Worm (Caenorhabditis elegans) whole organism, young adult: ENCODE measurements around the gene sru-21.

ENCODE experiments used
- B0336.3 ChIP-seq: fragments of 200-800 bp; sonication (Bioruptor generic); IDR thresholded peaks from 2 replicates; pipeline ENCODE4 v1.3.6; 2022; ENCODE audit warnings: missing genetic modification characterization, missing compliant biosample characterization
- F10E7.11 ChIP-seq: sonication (generic microtip); optimal IDR thresholded peaks from 2 replicates; lab custom pipeline; 2017; ENCODE audit warnings: mild to moderate bottlenecking, missing genetic modification characterization, moderate library complexity, missing compliant biosample characterization
- F33H1.4 ChIP-seq: fragments of 200-800 bp; sonication (Bioruptor generic); IDR thresholded peaks from 2 replicates; pipeline ENCODE4 v1.3.6; 2022; ENCODE audit warnings: missing genetic modification reagents, missing genetic modification characterization, missing compliant biosample characterization
- F39B2.1 ChIP-seq: fragments of 200-800 bp; sonication (Bioruptor generic); IDR thresholded peaks from 2 replicates; pipeline ENCODE4 v1.3.6; 2022; ENCODE audit warnings: missing genetic modification reagents, missing genetic modification characterization, missing compliant biosample characterization
- F49E8.2 ChIP-seq: sonication (generic microtip); optimal IDR thresholded peaks from 3 replicates; lab custom pipeline; 2017; ENCODE audit warnings: missing genetic modification characterization, mild to moderate bottlenecking, missing compliant biosample characterization, antibody characterized with exemption, moderate library complexity; ENCODE audit not compliant: insufficient read depth
- Y53F4B.3 ChIP-seq: fragments of 200-800 bp; sonication (Bioruptor generic); IDR thresholded peaks from 2 replicates; pipeline ENCODE4 v1.3.6; 2022; ENCODE audit warnings: missing genetic modification reagents, missing genetic modification characterization, missing compliant biosample characterization
- Y56A3A.18 ChIP-seq: fragments of 200-800 bp; sonication (Bioruptor generic); IDR thresholded peaks from 2 replicates; pipeline ENCODE4 v1.3.6; 2022; ENCODE audit warnings: missing genetic modification reagents, missing genetic modification characterization, missing compliant biosample characterization
- Y67H2A.10 ChIP-seq: fragments of 200-800 bp; sonication (Bioruptor generic); conservative IDR thresholded peaks from 2 replicates; pipeline ENCODE4 v1.3.6; 2022; ENCODE audit warnings: missing genetic modification reagents, missing genetic modification characterization, missing compliant biosample characterization
- ama-1 ChIP-seq, 3 experiments: fragments of 150-350 bp in 1 of 3; sonication (generic microtip) in 2 of 3; optimal IDR thresholded peaks; 2 replicates each; lab custom pipeline; 2014 to 2018; ENCODE audit warnings: missing biosample characterization in 2 of 3, missing genetic modification characterization in 2 of 3, missing genetic modification reagents in 2 of 3
- atf-7 ChIP-seq: sonication (generic microtip); optimal IDR thresholded peaks from 2 replicates; lab custom pipeline; 2017; ENCODE audit warnings: mild to moderate bottlenecking, missing genetic modification characterization, missing compliant biosample characterization
- attf-6 ChIP-seq: fragments of 200-800 bp; sonication (Bioruptor generic); IDR thresholded peaks from 2 replicates; pipeline ENCODE4 v1.3.6; 2022; ENCODE audit warnings: missing genetic modification reagents, missing genetic modification characterization, missing compliant biosample characterization
- ccch-3 ChIP-seq: fragments of 200-800 bp; sonication (Bioruptor generic); optimal IDR thresholded peaks from 2 replicates; lab custom pipeline; 2018; ENCODE audit warnings: mild to moderate bottlenecking, missing genetic modification characterization, missing compliant biosample characterization
- cebp-2 ChIP-seq: fragments of 200-800 bp; sonication (Bioruptor generic); IDR thresholded peaks from 2 replicates; pipeline ENCODE4 v1.3.6; 2022; ENCODE audit warnings: missing genetic modification characterization, missing compliant biosample characterization
- egl-44 ChIP-seq: fragments of 200-800 bp; sonication (Bioruptor generic); IDR thresholded peaks from 2 replicates; pipeline ENCODE4 v1.3.6; 2022; ENCODE audit warnings: missing genetic modification reagents, missing genetic modification characterization, missing compliant biosample characterization
- lin-54 ChIP-seq: fragments of 200-800 bp; sonication (Bioruptor generic); optimal IDR thresholded peaks from 2 replicates; lab custom pipeline; 2018; ENCODE audit warnings: mild to moderate bottlenecking, missing genetic modification characterization, missing compliant biosample characterization
- mel-28 ChIP-seq: sonication (generic microtip); optimal IDR thresholded peaks from 2 replicates; lab custom pipeline; 2016; ENCODE audit warnings: borderline replicate concordance, mild to moderate bottlenecking, missing genetic modification characterization, missing compliant biosample characterization
- nhr-120 ChIP-seq: fragments of 200-800 bp; sonication (Bioruptor generic); IDR thresholded peaks from 2 replicates; pipeline ENCODE4 v1.3.6; 2022; ENCODE audit warnings: missing genetic modification characterization, missing compliant biosample characterization
- nhr-179 ChIP-seq: sonication (generic microtip); optimal IDR thresholded peaks from 2 replicates; lab custom pipeline; 2016; ENCODE audit warnings: mild to moderate bottlenecking, missing genetic modification characterization, missing compliant biosample characterization
- nhr-80 ChIP-seq: sonication (generic microtip); optimal IDR thresholded peaks from 2 replicates; lab custom pipeline; 2016; ENCODE audit warnings: missing genetic modification characterization, missing compliant biosample characterization
- rcor-1 ChIP-seq: fragments of 200-800 bp; sonication (Bioruptor generic); IDR thresholded peaks from 2 replicates; pipeline ENCODE4 v1.3.6; 2022; ENCODE audit warnings: missing genetic modification reagents, missing genetic modification characterization, missing compliant biosample characterization
- sea-2 ChIP-seq: fragments of 200-800 bp; sonication (Bioruptor generic); IDR thresholded peaks from 2 replicates; pipeline ENCODE4 v1.3.6; 2022; ENCODE audit warnings: missing genetic modification characterization, missing compliant biosample characterization
- snpc-1.1 ChIP-seq: sonication (generic microtip); optimal IDR thresholded peaks from 2 replicates; lab custom pipeline; 2017; ENCODE audit warnings: missing genetic modification characterization, mild to moderate bottlenecking, missing compliant biosample characterization, antibody characterized with exemption, moderate library complexity, missing genotype, missing genetic modification reagents; ENCODE audit not compliant: insufficient read depth
- snpc-1.3 ChIP-seq: sonication (generic microtip); optimal IDR thresholded peaks from 2 replicates; lab custom pipeline; 2017; ENCODE audit warnings: missing genetic modification characterization, mild to moderate bottlenecking, missing compliant biosample characterization, antibody characterized with exemption, moderate library complexity, missing genotype, missing genetic modification reagents; ENCODE audit not compliant: insufficient read depth
- snpc-3.4 ChIP-seq: sonication (generic microtip); optimal IDR thresholded peaks from 2 replicates; lab custom pipeline; 2017; ENCODE audit warnings: missing genetic modification characterization, mild to moderate bottlenecking, missing compliant biosample characterization, antibody characterized with exemption, moderate library complexity, missing genotype, missing genetic modification reagents
- snpc-4 ChIP-seq, 5 experiments: fragments of 150-350 bp in 1 of 5; sonication (generic microtip) in 4 of 5; optimal IDR thresholded peaks; 2 replicates each; lab custom pipeline; 2014 to 2018; ENCODE audit warnings: missing genetic modification characterization in 5 of 5, missing biosample characterization in 3 of 5, antibody characterized with exemption in 2 of 5, mild to moderate bottlenecking in 2 of 5, missing compliant biosample characterization in 2 of 5, missing genotype in 2 of 5, moderate library complexity in 2 of 5, missing genetic modification reagents in 1 of 5
- sptf-2 ChIP-seq: fragments of 200-800 bp; sonication (Bioruptor generic); optimal IDR thresholded peaks from 2 replicates; lab custom pipeline; 2018; ENCODE audit warnings: mild to moderate bottlenecking, missing genetic modification characterization, missing compliant biosample characterization
- tbp1 ChIP-seq: fragments of 200-800 bp; sonication (Bioruptor generic); optimal IDR thresholded peaks from 2 replicates; lab custom pipeline; 2018; ENCODE audit warnings: mild to moderate bottlenecking, missing genetic modification characterization, missing compliant biosample characterization
- tlf-1 ChIP-seq: fragments of 200-800 bp; sonication (Bioruptor generic); optimal IDR thresholded peaks from 2 replicates; lab custom pipeline; 2018; ENCODE audit warnings: mild to moderate bottlenecking, missing genetic modification characterization, missing compliant biosample characterization
- ztf-25 ChIP-seq: fragments of 200-800 bp; sonication (Bioruptor generic); IDR thresholded peaks from 2 replicates; pipeline ENCODE4 v1.3.6; 2022; ENCODE audit warnings: missing genetic modification reagents, missing genetic modification characterization, missing compliant biosample characterization
- ztf-3 ChIP-seq: fragments of 200-800 bp; sonication (Bioruptor generic); optimal IDR thresholded peaks from 2 replicates; lab custom pipeline; 2018; ENCODE audit warnings: mild to moderate bottlenecking, missing genetic modification characterization, missing compliant biosample characterization

The sru-21 gene

DNA sequence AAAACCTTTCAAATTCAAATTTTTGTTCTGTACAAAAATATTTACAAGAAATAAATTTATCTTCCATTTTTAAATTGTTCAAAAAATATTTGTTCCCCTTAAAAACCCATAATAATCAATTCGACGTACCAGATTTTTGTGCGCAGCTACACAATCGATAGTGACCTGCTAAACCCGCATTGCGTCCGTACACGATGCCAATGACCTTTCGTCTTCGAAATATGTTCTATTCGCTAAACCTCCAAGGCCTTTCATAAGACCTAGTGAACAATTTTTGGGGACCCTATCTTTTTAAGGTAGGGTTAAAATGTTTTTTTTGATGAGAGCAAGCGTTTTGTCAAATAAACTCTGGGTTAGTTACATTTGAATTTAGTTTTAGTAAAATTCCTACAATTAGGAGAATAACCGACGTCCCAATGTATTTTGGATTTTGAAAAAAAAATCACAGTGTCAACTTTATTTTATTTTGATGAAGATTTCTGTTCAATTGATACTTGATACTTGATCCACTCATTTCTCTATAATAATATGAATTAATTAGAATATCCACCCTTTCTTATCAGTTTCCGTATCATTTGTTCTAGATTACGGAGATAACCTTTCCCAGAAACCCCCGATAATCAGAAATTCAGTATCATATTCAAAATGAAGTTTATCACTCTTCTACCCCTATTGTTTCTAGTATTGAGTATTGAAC lies 24.4 kb upstream of the sru-21 start, which contains the start of gene Y45F10B.59 (continued):
- TF ChIP-seq F39B2.1 (GFP tag; lab: Robert Waterston, UW) (no peak), ztf-3 (no peak), attf-6 (peak; percentile 94), snpc-1.3 (tag; lab: Kevin White, UChicago) (peak; percentile 81), snpc-1.1 (tag; lab: Kevin White, UChicago) (peak; percentile 93), snpc-3.4 (tag; lab: Kevin White, UChicago) (peak; percentile 84)

DNA sequence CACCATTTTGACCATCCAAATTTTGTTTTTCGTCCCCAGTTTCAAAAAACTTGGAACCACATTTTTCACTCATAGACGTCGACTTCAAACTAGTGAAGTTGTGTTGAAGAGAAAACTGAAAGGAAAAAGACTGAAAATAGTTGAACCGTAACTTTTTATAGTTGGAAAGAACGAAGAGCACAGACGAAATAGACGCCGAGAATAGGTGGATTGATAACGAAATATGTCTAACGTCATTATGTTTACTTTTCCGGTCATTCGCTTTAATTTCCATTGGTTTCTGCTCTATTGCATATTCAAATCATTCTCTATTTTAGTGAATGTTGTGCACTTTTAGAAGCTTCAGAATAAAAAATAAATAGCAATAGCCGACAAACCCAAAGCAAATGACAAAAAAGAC lies 16.8 kb upstream of the sru-21 start, which contains the start of gene C08F11.13:
Gene C08F11.13, minus strand, starts transcription at position 138 of the 400 bp plus-strand sequence.
- TF ChIP-seq cebp-2 (GFP tag; lab: Robert Waterston, UW) (no peak), nhr-80 (tag; lab: Kevin White, UChicago) (peak; percentile 26)

DNA sequence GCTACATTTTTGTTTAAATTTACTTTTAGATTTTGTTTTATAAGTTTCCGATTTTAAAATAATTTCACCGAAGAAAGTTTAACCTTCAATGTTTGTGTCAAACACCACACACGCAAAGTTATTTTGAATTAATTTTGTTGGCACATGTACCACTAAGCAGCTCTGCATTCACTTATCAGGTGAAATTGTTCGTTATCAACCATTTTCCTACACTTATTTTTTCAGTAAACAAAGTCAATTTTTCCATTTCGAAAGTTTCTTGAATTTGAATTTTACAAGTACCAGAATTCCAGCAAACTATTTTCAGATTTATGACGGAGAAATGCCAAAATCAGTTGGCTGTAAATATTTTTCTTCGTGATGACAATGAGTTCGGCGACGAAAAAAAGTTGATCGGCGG lies 7.4 kb upstream of the sru-21 start, which contains the start of gene C08F11.3:
Gene C08F11.3, plus strand, starts transcription at position 301 of the 400 bp plus-strand sequence.
- TF ChIP-seq Y53F4B.3 (GFP tag; lab: Robert Waterston, UW) = no peak
- TF ChIP-seq Y67H2A.10 = no peak
- no peak for TF ChIP-seq ama-1 (optimal IDR thresholded peaks at IDR 0.05; lab: Kevin White, UChicago)
- TF ChIP-seq ama-1 (GFP tag; optimal IDR thresholded peaks at IDR 0.05; lab: Kevin White, UChicago) = no peak
- no peak for TF ChIP-seq atf-7
- TF ChIP-seq ztf-25 = no peak
- TF ChIP-seq mel-28 (tag; lab: Kevin White, UChicago) = no peak
- no peak for TF ChIP-seq nhr-80 (tag; lab: Kevin White, UChicago)
- no peak for TF ChIP-seq B0336.3 (GFP tag; lab: Robert Waterston, UW)
- TF ChIP-seq nhr-120 (GFP tag; lab: Robert Waterston, UW) = no peak
- TF ChIP-seq egl-44 (GFP tag; lab: Robert Waterston, UW) = no peak
- TF ChIP-seq sptf-2 = no peak
- no peak for TF ChIP-seq F33H1.4 (GFP tag; lab: Robert Waterston, UW)
- no peak for TF ChIP-seq lin-54
- no peak for TF ChIP-seq ccch-3

DNA sequence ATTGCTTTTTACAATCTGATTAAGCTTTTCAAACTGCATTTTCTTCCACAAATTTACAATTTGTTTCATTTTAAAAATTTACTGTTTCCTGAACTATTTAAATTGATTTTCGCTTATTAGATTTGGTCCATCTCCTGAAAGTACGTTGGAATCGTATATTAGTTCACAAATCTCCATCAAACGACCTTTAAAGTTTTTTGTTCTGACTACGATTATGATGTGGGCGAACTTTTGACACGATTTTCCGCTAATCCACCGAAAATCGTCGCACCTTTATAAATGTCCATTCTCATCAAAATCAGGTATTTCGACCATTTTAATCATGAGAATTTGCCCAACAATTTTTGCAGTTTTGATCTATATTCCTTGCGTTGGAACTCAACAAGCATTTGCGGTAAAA lies 3.0 kb upstream of the sru-21 start, which contains the start of gene C08F11.1:
Gene C08F11.1, plus strand, starts transcription at position 301 of the 400 bp plus-strand sequence.
- TF ChIP-seq Y56A3A.18 (no peak), snpc-4 (GFP tag; optimal IDR thresholded peaks at IDR 0.05; lab: Kevin White, UChicago) (no peak), snpc-4 (tag; optimal IDR thresholded peaks at IDR 0.05; lab: Kevin White, UChicago) (peak in 1 of 4 experiments; percentile 29), sptf-2 (no peak), tlf-1 (GFP tag; lab: Kevin White, UChicago) (no peak), F10E7.11 (tag; lab: Kevin White, UChicago) (no peak), sea-2 (GFP tag; lab: Robert Waterston, UW) (no peak), rcor-1 (GFP tag; lab: Robert Waterston, UW) (no peak)

DNA sequence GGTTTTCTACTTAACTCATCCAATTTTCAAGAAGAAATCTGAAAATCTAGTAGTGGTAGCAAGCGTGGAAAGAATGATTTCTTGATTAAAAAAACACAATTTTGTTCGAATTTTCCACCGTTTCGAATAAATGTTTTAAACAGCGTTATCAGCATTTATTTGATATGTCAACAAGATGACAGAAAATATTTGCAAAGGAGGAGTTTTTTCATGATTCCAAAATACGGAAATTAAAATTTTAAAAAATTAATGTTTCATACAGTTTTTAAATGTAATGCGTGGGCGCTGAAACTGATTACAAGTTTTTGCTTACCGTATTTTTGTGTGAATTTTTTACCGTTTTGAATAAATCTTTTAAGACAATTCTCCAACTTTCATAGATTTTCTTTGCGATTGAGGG lies 6.0 kb downstream of the sru-21 start:
- TF ChIP-seq F49E8.2 (tag; lab: Kevin White, UChicago) = no peak
- TF ChIP-seq tbp1 (GFP tag; lab: Kevin White, UChicago) = no peak
- no peak for TF ChIP-seq ama-1 (optimal IDR thresholded peaks at IDR 0.05; lab: Kevin White, UChicago)
- no peak for TF ChIP-seq ama-1 (GFP tag; optimal IDR thresholded peaks at IDR 0.05; lab: Kevin White, UChicago)
- no peak for TF ChIP-seq tlf-1 (GFP tag; lab: Kevin White, UChicago)
- TF ChIP-seq nhr-179 (tag; lab: Kevin White, UChicago) = no peak
